Worm (Caenorhabditis elegans) whole organism, L4 larva: Measurements from ENCODE around the gene F01D5.2.

Experiments
- T20F7.1 ChIP-seq: fragments of 200-800 bp; sonication (Bioruptor generic); optimal IDR thresholded peaks from 2 replicates; lab custom pipeline; 2018; ENCODE audit warnings: mild to moderate bottlenecking, missing genetic modification characterization, missing compliant biosample characterization
- T26A8.4 ChIP-seq: fragments of 200-800 bp; sonication (Bioruptor generic); IDR thresholded peaks from 2 replicates; pipeline ENCODE4 v1.3.6; 2022; ENCODE audit warnings: missing genetic modification characterization, missing compliant biosample characterization
- Y105C5A.15 ChIP-seq: fragments of 200-800 bp; sonication (Bioruptor generic); IDR thresholded peaks from 2 replicates; pipeline ENCODE4 v1.3.6; 2022; ENCODE audit warnings: missing genetic modification characterization, missing compliant biosample characterization
- Y5F2A.4 ChIP-seq: fragments of 200-800 bp; sonication (Bioruptor generic); optimal IDR thresholded peaks from 2 replicates; lab custom pipeline; 2018; ENCODE audit warnings: mild to moderate bottlenecking, missing genetic modification characterization, missing compliant biosample characterization
- ZK546.5 ChIP-seq, 2 experiments: sonication (generic microtip); optimal IDR thresholded peaks; 2 replicates each; lab custom pipeline; 2017; ENCODE audit warnings: missing biosample characterization in 2 of 2, missing genetic modification characterization in 2 of 2
- aha-1 ChIP-seq: fragments of 150-350 bp; peaks from one replicate; lab custom pipeline; 2014; ENCODE audit warnings: missing biosample characterization, missing genetic modification characterization
- attf-4 ChIP-seq: sonication (generic microtip); optimal IDR thresholded peaks from 3 replicates; lab custom pipeline; 2017; ENCODE audit warnings: missing biosample characterization, missing genetic modification characterization
- ces-1 ChIP-seq: fragments of 150-350 bp; sonication (generic microtip); optimal IDR thresholded peaks from 4 replicates; lab custom pipeline; 2014; ENCODE audit warnings: missing biosample characterization, missing genetic modification reagents, missing genetic modification characterization
- cey-2 ChIP-seq: sonication (generic microtip); optimal IDR thresholded peaks from 3 replicates; lab custom pipeline; 2017; ENCODE audit warnings: missing genetic modification characterization, mild to moderate bottlenecking, missing compliant biosample characterization, antibody characterized with exemption, borderline replicate concordance; ENCODE audit not compliant: insufficient read depth
- daf-16 ChIP-seq, 3 experiments: sonication (generic microtip); optimal IDR thresholded peaks; 2 replicates each; lab custom pipeline; 2016 to 2017; ENCODE audit warnings: missing genetic modification characterization in 3 of 3, missing genetic modification reagents in 3 of 3, mild to moderate bottlenecking in 2 of 3, missing compliant biosample characterization in 2 of 3, missing biosample characterization in 1 of 3, moderate library complexity in 1 of 3
- daf-19 ChIP-seq: fragments of 200-800 bp; sonication (Bioruptor generic); conservative IDR thresholded peaks from 2 replicates; pipeline ENCODE4 v1.3.6; 2022; ENCODE audit warnings: missing genetic modification characterization, missing compliant biosample characterization
- dmd-6 ChIP-seq: fragments of 200-800 bp; sonication (Bioruptor generic); IDR thresholded peaks from 2 replicates; pipeline ENCODE4 v1.3.6; 2022; ENCODE audit warnings: missing genetic modification reagents, missing genetic modification characterization, missing compliant biosample characterization
- dpl-1 ChIP-seq: fragments of 150-350 bp; optimal IDR thresholded peaks from 2 replicates; lab custom pipeline; 2014; ENCODE audit warnings: missing biosample characterization, missing genetic modification reagents, missing genetic modification characterization
- dve-1 ChIP-seq: sonication (generic microtip); optimal IDR thresholded peaks from 2 replicates; lab custom pipeline; 2017; ENCODE audit warnings: antibody characterized with exemption, mild to moderate bottlenecking, missing genetic modification characterization, missing compliant biosample characterization; ENCODE audit not compliant: insufficient read depth
- fos-1 ChIP-seq: fragments of 150-350 bp; optimal IDR thresholded peaks from 2 replicates; lab custom pipeline; 2014; ENCODE audit warnings: missing biosample characterization, missing genetic modification characterization
- hif-1 ChIP-seq, 2 experiments: sonication (generic microtip); optimal IDR thresholded peaks; 2 replicates each; lab custom pipeline; 2016 to 2017; ENCODE audit warnings: missing compliant biosample characterization in 2 of 2, missing genetic modification characterization in 2 of 2, missing genetic modification reagents in 2 of 2, missing genotype in 2 of 2, mild to moderate bottlenecking in 1 of 2
- hlh-11 ChIP-seq: fragments of 200-800 bp; sonication (Bioruptor generic); optimal IDR thresholded peaks from 2 replicates; lab custom pipeline; 2018; ENCODE audit warnings: mild to moderate bottlenecking, missing genetic modification characterization, missing compliant biosample characterization
- hlh-30 ChIP-seq: sonication (generic microtip); optimal IDR thresholded peaks from 2 replicates; lab custom pipeline; 2017; ENCODE audit warnings: antibody characterized with exemption, mild to moderate bottlenecking, missing genetic modification characterization, missing compliant biosample characterization; ENCODE audit not compliant: insufficient read depth
- jun-1 ChIP-seq: fragments of 150-350 bp; optimal IDR thresholded peaks from 2 replicates; lab custom pipeline; 2014; ENCODE audit warnings: missing biosample characterization, missing genetic modification reagents, missing genetic modification characterization
- lim-7 ChIP-seq: fragments of 200-800 bp; sonication (Bioruptor generic); IDR thresholded peaks from 2 replicates; pipeline ENCODE4 v1.3.6; 2022; ENCODE audit warnings: missing genetic modification characterization, missing compliant biosample characterization
- lin-1 ChIP-seq: fragments of 200-800 bp; sonication (Bioruptor generic); IDR thresholded peaks from 2 replicates; pipeline ENCODE4 v1.3.6; 2022; ENCODE audit warnings: missing genetic modification reagents, missing genetic modification characterization, missing compliant biosample characterization
- lsy-2 ChIP-seq, 2 experiments: fragments of 150-350 bp in 1 of 2; sonication (generic microtip) in 1 of 2; optimal IDR thresholded peaks; 2 replicates each; lab custom pipeline; 2014 to 2017; ENCODE audit warnings: missing biosample characterization in 2 of 2, missing genetic modification characterization in 2 of 2
- madf-9 ChIP-seq: fragments of 200-800 bp; sonication (Bioruptor generic); conservative IDR thresholded peaks from 2 replicates; pipeline ENCODE4 v1.3.6; 2022; ENCODE audit warnings: missing genetic modification reagents, missing genetic modification characterization, missing compliant biosample characterization
- mdl-1 ChIP-seq, 2 experiments: fragments of 150-350 bp in 1 of 2; sonication (generic microtip) in 1 of 2; optimal IDR thresholded peaks; 2 replicates each; lab custom pipeline; 2014 to 2017; ENCODE audit warnings: missing biosample characterization in 2 of 2, missing genetic modification characterization in 2 of 2
- mdt-29 ChIP-seq: fragments of 200-800 bp; sonication (Bioruptor generic); IDR thresholded peaks from 2 replicates; pipeline ENCODE4 v1.3.6; 2022; ENCODE audit warnings: missing genetic modification reagents, missing genetic modification characterization, missing compliant biosample characterization
- mep-1 ChIP-seq: fragments of 150-350 bp; sonication (generic microtip); optimal IDR thresholded peaks from 3 replicates; lab custom pipeline; 2014; ENCODE audit warnings: missing biosample characterization, missing genetic modification characterization
- mes-2 ChIP-seq: sonication (generic microtip); optimal IDR thresholded peaks from 2 replicates; lab custom pipeline; 2016; ENCODE audit warnings: missing genotype, mild to moderate bottlenecking, missing genetic modification characterization, missing compliant biosample characterization; ENCODE audit not compliant: poor library complexity, severe bottlenecking
- mxl-3 ChIP-seq: fragments of 200-800 bp; sonication (Bioruptor generic); optimal IDR thresholded peaks from 2 replicates; lab custom pipeline; 2018; ENCODE audit warnings: mild to moderate bottlenecking, missing genetic modification characterization, missing compliant biosample characterization
- nhr-102 ChIP-seq: sonication (generic microtip); optimal IDR thresholded peaks from 2 replicates; lab custom pipeline; 2016; ENCODE audit warnings: mild to moderate bottlenecking, missing genetic modification characterization, moderate library complexity, missing compliant biosample characterization
- nhr-237 ChIP-seq: sonication (generic microtip); optimal IDR thresholded peaks from 2 replicates; lab custom pipeline; 2017; ENCODE audit warnings: missing biosample characterization, missing genetic modification characterization
- nhr-28 ChIP-seq: fragments of 150-350 bp; optimal IDR thresholded peaks from 2 replicates; lab custom pipeline; 2014; ENCODE audit warnings: missing biosample characterization, missing genetic modification characterization
- nhr-41 ChIP-seq: fragments of 200-800 bp; sonication (Bioruptor generic); IDR thresholded peaks from 2 replicates; pipeline ENCODE4 v1.3.6; 2022; ENCODE audit warnings: missing genetic modification reagents, missing genetic modification characterization, missing compliant biosample characterization
- nhr-48 ChIP-seq: sonication (generic microtip); optimal IDR thresholded peaks from 2 replicates; lab custom pipeline; 2016; ENCODE audit warnings: mild to moderate bottlenecking, missing genetic modification characterization, missing compliant biosample characterization
- nhr-6 ChIP-seq: fragments of 150-350 bp; optimal IDR thresholded peaks from 2 replicates; lab custom pipeline; 2014; ENCODE audit warnings: missing biosample characterization, missing genetic modification characterization
- nhr-77 ChIP-seq: fragments of 150-350 bp; optimal IDR thresholded peaks from 2 replicates; lab custom pipeline; 2014; ENCODE audit warnings: missing biosample characterization, missing genetic modification characterization
- php-3 ChIP-seq: fragments of 200-800 bp; sonication (Bioruptor generic); IDR thresholded peaks from 2 replicates; pipeline ENCODE4 v1.3.6; 2022; ENCODE audit warnings: missing genetic modification reagents, missing genetic modification characterization, missing compliant biosample characterization
- pqm-1 ChIP-seq: sonication (generic microtip); optimal IDR thresholded peaks from 2 replicates; lab custom pipeline; 2017; ENCODE audit warnings: missing biosample characterization, missing genetic modification characterization
- set-16 ChIP-seq: fragments of 200-800 bp; sonication (Bioruptor generic); IDR thresholded peaks from 2 replicates; pipeline ENCODE4 v1.3.6; 2022; ENCODE audit warnings: missing genetic modification reagents, missing genetic modification characterization, missing compliant biosample characterization
- skn-1 ChIP-seq: fragments of 150-350 bp; optimal IDR thresholded peaks from 2 replicates; lab custom pipeline; 2014; ENCODE audit warnings: missing biosample characterization, missing genetic modification characterization
- snpc-1.2 ChIP-seq: fragments of 200-800 bp; sonication (Bioruptor generic); IDR thresholded peaks from 2 replicates; pipeline ENCODE4 v1.3.6; 2022; ENCODE audit warnings: missing genetic modification reagents, missing genetic modification characterization, missing compliant biosample characterization
- unc-62 ChIP-seq, 3 experiments: fragments of 150-350 bp in 1 of 3; sonication (generic microtip); optimal IDR thresholded peaks in 2 of 3; peaks in 1 of 3; 1 replicate in 1 of 3; 2 replicates in 2 of 3; lab custom pipeline; 2014 to 2017; ENCODE audit warnings: missing biosample characterization in 3 of 3, missing genetic modification characterization in 3 of 3, missing genetic modification reagents in 3 of 3, missing genotype in 1 of 3
- zip-2 ChIP-seq: fragments of 150-350 bp; optimal IDR thresholded peaks from 2 replicates; lab custom pipeline; 2014; ENCODE audit warnings: missing biosample characterization, missing genetic modification characterization
- ztf-7 ChIP-seq: fragments of 150-350 bp; optimal IDR thresholded peaks from 2 replicates; lab custom pipeline; 2014; ENCODE audit warnings: missing biosample characterization, missing genetic modification characterization

Gene F01D5.2

DNA sequence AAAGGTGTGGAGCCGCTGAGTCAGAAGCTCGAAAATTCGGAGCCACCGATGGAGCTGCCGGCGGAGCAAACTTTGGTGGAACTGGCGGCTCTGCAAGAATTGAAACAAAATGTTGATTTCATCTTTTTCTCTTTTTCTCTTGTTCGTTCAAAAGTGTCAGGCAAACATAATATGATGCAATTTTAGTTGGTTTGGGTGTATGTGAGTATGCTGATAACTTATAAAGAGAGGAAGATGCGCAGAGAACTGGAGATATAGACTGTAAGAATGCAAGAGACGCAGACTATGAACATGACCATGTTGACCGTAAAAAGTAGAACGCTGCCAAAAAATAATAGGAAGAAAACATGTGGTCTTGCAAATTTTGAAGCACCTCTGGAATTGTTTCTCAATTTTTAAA, 44.8 kb downstream of the F01D5.2 start:
- no peak for TF ChIP-seq ces-1 (GFP tag; lab: Kevin White, UChicago)
- TF ChIP-seq T26A8.4 (GFP tag; lab: Robert Waterston, UW) = 0 out of 2 replicates have a peak, but pooled peaks have one; percentile 25
- no peak for TF ChIP-seq Y105C5A.15 (GFP tag; lab: Robert Waterston, UW)
- TF ChIP-seq aha-1 (tag; lab: Kevin White, UChicago) = peak; percentile 63
- TF ChIP-seq nhr-237 (tag; lab: Kevin White, UChicago) = no peak
- TF ChIP-seq hif-1 (tag; optimal IDR thresholded peaks at IDR 0.05; lab: Kevin White, UChicago) = peak in 1 of 2 experiments; percentile 63
- TF ChIP-seq T20F7.1 (GFP tag; lab: Kevin White, UChicago) = no peak
- TF ChIP-seq nhr-77 (tag; lab: Kevin White, UChicago) = peak; percentile 96
- TF ChIP-seq nhr-6 = peak; percentile 85
- peak; percentile 1 for TF ChIP-seq dpl-1 (GFP tag; lab: Kevin White, UChicago)
- TF ChIP-seq ztf-7 = peak; percentile 99
- no peak for TF ChIP-seq attf-4
- TF ChIP-seq pqm-1 = peak; percentile 79
- no peak for TF ChIP-seq nhr-41 (GFP tag; lab: Robert Waterston, UW)
- peak; percentile 72 for TF ChIP-seq nhr-48
- no peak for TF ChIP-seq skn-1
- TF ChIP-seq set-16 (GFP tag; lab: Robert Waterston, UW) = peak; percentile 11; the same call in 1 of the 2 replicates
- TF ChIP-seq hlh-30 (tag; lab: Kevin White, UChicago) = peak; percentile 82
- peak; percentile 39 for TF ChIP-seq mxl-3 (GFP tag; lab: Kevin White, UChicago)
- TF ChIP-seq snpc-1.2 (GFP tag; lab: Robert Waterston, UW) = no peak
- TF ChIP-seq nhr-28 (tag; lab: Kevin White, UChicago) = peak; percentile 94
- no peak for TF ChIP-seq ZK546.5 (tag; optimal IDR thresholded peaks at IDR 0.05; lab: Kevin White, UChicago)
- TF ChIP-seq nhr-102 (tag; lab: Kevin White, UChicago) = peak; percentile 51
- peak; percentile 49 for TF ChIP-seq mes-2
- peak in 1 of 2 experiments; percentile 72 for TF ChIP-seq lsy-2 (tag; optimal IDR thresholded peaks at IDR 0.05; lab: Kevin White, UChicago)
- TF ChIP-seq mdl-1 (tag; optimal IDR thresholded peaks at IDR 0.05; lab: Kevin White, UChicago) = peak in 1 of 2 experiments; percentile 33
- peak; percentile 51; the same call in 1 of the 2 replicates for TF ChIP-seq lin-1 (GFP tag; lab: Robert Waterston, UW)
- no peak for TF ChIP-seq lim-7 (GFP tag; lab: Robert Waterston, UW)
- TF ChIP-seq jun-1 (tag; lab: Kevin White, UChicago) = peak; percentile 7
- TF ChIP-seq fos-1 (tag; lab: Kevin White, UChicago) = no peak
- peak; percentile 47; the same call in 1 of the 2 replicates for TF ChIP-seq php-3 (GFP tag; lab: Robert Waterston, UW)
- TF ChIP-seq Y5F2A.4 = no peak
- TF ChIP-seq mep-1 (tag; lab: Kevin White, UChicago) = peak; percentile 77
- 0 out of 2 replicates have a peak, but pooled peaks have one; percentile 29 for TF ChIP-seq mdt-29
- peak; percentile 91 for TF ChIP-seq dve-1
- TF ChIP-seq daf-19 (GFP tag; lab: Robert Waterston, UW) = no peak
- peak; percentile 46 for TF ChIP-seq cey-2
- no peak for TF ChIP-seq madf-9 (GFP tag; lab: Robert Waterston, UW)
- peak; percentile 83 for TF ChIP-seq dmd-6 (GFP tag; lab: Robert Waterston, UW)
- TF ChIP-seq daf-16 (GFP tag; optimal IDR thresholded peaks at IDR 0.05; lab: Kevin White, UChicago) = no peak
- peak; percentile 95 for TF ChIP-seq daf-16 (tag; optimal IDR thresholded peaks at IDR 0.05; lab: Kevin White, UChicago)
- no peak for TF ChIP-seq zip-2 (tag; lab: Kevin White, UChicago)
- TF ChIP-seq hlh-11 = peak; percentile 85
- TF ChIP-seq unc-62 (GFP tag; optimal IDR thresholded peaks at IDR 0.05 in 1 of 2; lab: Kevin White, UChicago) = peak in 1 of 2 experiments; percentile 39
- TF ChIP-seq unc-62 (tag; optimal IDR thresholded peaks at IDR 0.05; lab: Kevin White, UChicago) = no peak
